Worm (Caenorhabditis elegans): Measurements from ENCODE around the gene osm-1.

- TF ChIP-seq lin-13 (GFP tag; optimal IDR thresholded peaks at IDR 0.05): no peak
- no peak for TF ChIP-seq mes-2 (tag; optimal IDR thresholded peaks at IDR 0.05; ENCODE audit: poor library complexity, severe bottlenecking)
- no peak for TF ChIP-seq ces-1 (GFP tag; optimal IDR thresholded peaks at IDR 0.05)
- no peak for TF ChIP-seq nhr-237 (tag; optimal IDR thresholded peaks at IDR 0.05)
- no peak for TF ChIP-seq ceh-82 (tag; optimal IDR thresholded peaks at IDR 0.05)
- no peak for TF ChIP-seq unc-62 (GFP tag; optimal IDR thresholded peaks at IDR 0.05 in 1 of 2)
- TF ChIP-seq unc-62 (tag; optimal IDR thresholded peaks at IDR 0.05): no peak
- TF ChIP-seq F49E8.2 (tag; optimal IDR thresholded peaks at IDR 0.05; ENCODE audit: borderline replicate concordance): no peak
- TF ChIP-seq nhr-77 (tag; optimal IDR thresholded peaks at IDR 0.05): no peak
- no peak for TF ChIP-seq ZK337.2 (GFP tag; IDR thresholded peaks at IDR 0.05)
Measured at ce11 chrX:16527815-16528214, 12.7 kb upstream of the osm-1 start.
